Worm (Caenorhabditis elegans) whole organism, mixed stage, embryonic: ENCODE results near the gene Y5F2A.4.

Source experiments
- M03D4.4 ChIP-seq: sonication (generic microtip); optimal IDR thresholded peaks from 2 replicates; lab custom pipeline; 2017; ENCODE audit warnings: mild to moderate bottlenecking, missing genetic modification characterization, missing compliant biosample characterization
- bed-3 ChIP-seq: fragments of 200-800 bp; sonication (Bioruptor generic); optimal IDR thresholded peaks from 3 replicates; lab custom pipeline; 2018; ENCODE audit warnings: mild to moderate bottlenecking, missing genetic modification characterization, moderate library complexity, missing compliant biosample characterization
- blmp-1 ChIP-seq: fragments of 150-350 bp; optimal IDR thresholded peaks from 2 replicates; lab custom pipeline; 2014; ENCODE audit warnings: missing biosample characterization, missing genetic modification characterization
- ceh-43 ChIP-seq: fragments of 200-800 bp; sonication (Bioruptor generic); optimal IDR thresholded peaks from 2 replicates; lab custom pipeline; 2018; ENCODE audit warnings: mild to moderate bottlenecking, missing genetic modification characterization, moderate library complexity, missing compliant biosample characterization
- ces-1 ChIP-seq: fragments of 150-350 bp; optimal IDR thresholded peaks from 2 replicates; lab custom pipeline; 2014; ENCODE audit warnings: missing biosample characterization, missing genetic modification reagents, missing genetic modification characterization
- cnd-1 ChIP-seq: fragments of 200-800 bp; sonication (Bioruptor generic); optimal IDR thresholded peaks from 2 replicates; lab custom pipeline; 2018; ENCODE audit warnings: mild to moderate bottlenecking, missing genetic modification characterization, missing compliant biosample characterization
- drap-1 ChIP-seq: fragments of 200-800 bp; sonication (Bioruptor generic); optimal IDR thresholded peaks from 3 replicates; lab custom pipeline; 2018; ENCODE audit warnings: mild to moderate bottlenecking, missing genetic modification characterization, missing compliant biosample characterization
- elt-1 ChIP-seq: sonication (generic microtip); optimal IDR thresholded peaks from 2 replicates; lab custom pipeline; 2017; ENCODE audit warnings: missing genetic modification characterization, mild to moderate bottlenecking, missing compliant biosample characterization, antibody characterized with exemption, moderate library complexity, borderline replicate concordance; ENCODE audit not compliant: insufficient read depth
- elt-3 ChIP-seq: fragments of 150-350 bp; optimal IDR thresholded peaks from 2 replicates; lab custom pipeline; 2014; ENCODE audit warnings: missing biosample characterization, missing genetic modification characterization
- flh-1 ChIP-seq: fragments of 200-800 bp; sonication (Bioruptor generic); optimal IDR thresholded peaks from 2 replicates; lab custom pipeline; 2018; ENCODE audit warnings: mild to moderate bottlenecking, missing genetic modification characterization, moderate library complexity, missing compliant biosample characterization
- ham-2 ChIP-seq: fragments of 200-800 bp; sonication (Bioruptor generic); optimal IDR thresholded peaks from 2 replicates; lab custom pipeline; 2018; ENCODE audit warnings: mild to moderate bottlenecking, missing genetic modification characterization, missing compliant biosample characterization
- hlh-1 ChIP-seq: fragments of 150-350 bp; optimal IDR thresholded peaks from 2 replicates; lab custom pipeline; 2014; ENCODE audit warnings: missing biosample characterization, missing genetic modification reagents, missing genetic modification characterization
- lin-13 ChIP-seq: fragments of 150-350 bp; optimal IDR thresholded peaks from 2 replicates; lab custom pipeline; 2014; ENCODE audit warnings: missing biosample characterization, missing genetic modification characterization
- lin-32 ChIP-seq: fragments of 200-800 bp; sonication (Bioruptor generic); optimal IDR thresholded peaks from 2 replicates; lab custom pipeline; 2018; ENCODE audit warnings: mild to moderate bottlenecking, missing genetic modification characterization, missing compliant biosample characterization
- lsy-2 ChIP-seq: fragments of 150-350 bp; optimal IDR thresholded peaks from 2 replicates; lab custom pipeline; 2014; ENCODE audit warnings: missing biosample characterization, missing genetic modification characterization
- mab-5 ChIP-seq: fragments of 150-350 bp; optimal IDR thresholded peaks from 2 replicates; lab custom pipeline; 2014; ENCODE audit warnings: missing biosample characterization, missing genetic modification characterization
- mep-1 ChIP-seq: fragments of 150-350 bp; optimal IDR thresholded peaks from 2 replicates; lab custom pipeline; 2017; ENCODE audit warnings: missing biosample characterization, missing genetic modification reagents, missing genetic modification characterization, inconsistent platforms
- mls-2 ChIP-seq: sonication (generic microtip); optimal IDR thresholded peaks from 2 replicates; lab custom pipeline; 2016; ENCODE audit warnings: mild to moderate bottlenecking, missing genetic modification characterization, moderate library complexity, missing compliant biosample characterization
- nhr-12 ChIP-seq: fragments of 150-350 bp; optimal IDR thresholded peaks from 2 replicates; lab custom pipeline; 2014; ENCODE audit warnings: missing biosample characterization, missing genetic modification characterization
- nhr-2 ChIP-seq: fragments of 150-350 bp; optimal IDR thresholded peaks from 2 replicates; lab custom pipeline; 2014; ENCODE audit warnings: missing biosample characterization, missing genetic modification characterization
- nhr-237 ChIP-seq: fragments of 150-350 bp; optimal IDR thresholded peaks from 2 replicates; lab custom pipeline; 2014; ENCODE audit warnings: missing biosample characterization, missing genetic modification characterization
- nhr-28 ChIP-seq: fragments of 150-350 bp; optimal IDR thresholded peaks from 2 replicates; lab custom pipeline; 2014; ENCODE audit warnings: missing biosample characterization, missing genetic modification characterization
- nhr-76 ChIP-seq: sonication (generic microtip); optimal IDR thresholded peaks from 2 replicates; lab custom pipeline; 2017; ENCODE audit warnings: missing biosample characterization, missing genetic modification characterization
- pha-4 ChIP-seq: fragments of 150-350 bp; optimal IDR thresholded peaks from 2 replicates; lab custom pipeline; 2018; ENCODE audit warnings: missing biosample characterization, missing genetic modification reagents, missing genetic modification characterization
- sem-2 ChIP-seq: fragments of 200-800 bp; sonication (Bioruptor generic); optimal IDR thresholded peaks from 2 replicates; lab custom pipeline; 2018; ENCODE audit warnings: mild to moderate bottlenecking, missing genetic modification characterization, missing compliant biosample characterization
- snpc-4 ChIP-seq: fragments of 150-350 bp; optimal IDR thresholded peaks from 2 replicates; lab custom pipeline; 2014; ENCODE audit warnings: missing biosample characterization, missing genetic modification characterization
- sptf-1 ChIP-seq: sonication (generic microtip); optimal IDR thresholded peaks from 2 replicates; lab custom pipeline; 2017; ENCODE audit warnings: mild to moderate bottlenecking, missing genetic modification characterization, moderate library complexity, missing compliant biosample characterization
- tbx-8 ChIP-seq: fragments of 200-800 bp; sonication (Bioruptor generic); optimal IDR thresholded peaks from 2 replicates; lab custom pipeline; 2018; ENCODE audit warnings: mild to moderate bottlenecking, missing genetic modification characterization, moderate library complexity, missing compliant biosample characterization
- unc-120 ChIP-seq: sonication (generic microtip); optimal IDR thresholded peaks from 2 replicates; lab custom pipeline; 2017; ENCODE audit warnings: missing genetic modification characterization, missing compliant biosample characterization; ENCODE audit not compliant: poor library complexity, severe bottlenecking
- unc-62 ChIP-seq: fragments of 150-350 bp; optimal IDR thresholded peaks from 2 replicates; lab custom pipeline; 2014; ENCODE audit warnings: missing biosample characterization, missing genetic modification reagents, missing genetic modification characterization
- zip-8 ChIP-seq: fragments of 150-350 bp; optimal IDR thresholded peaks from 2 replicates; lab custom pipeline; 2014; ENCODE audit warnings: missing biosample characterization, missing genetic modification characterization

Gene Y5F2A.4

ce11 chrIV:11037118-11037719, 41.2 kb downstream of the Y5F2A.4 start:
- peak; percentile 40 for TF ChIP-seq ces-1 (GFP tag; lab: Kevin White, UChicago)
- no peak for TF ChIP-seq cnd-1 (tag; lab: Kevin White, UChicago)

ce11 chrIV:11036222-11036621, 42.2 kb downstream of the Y5F2A.4 start, which contains the start of gene fkb-1:
TSS of gene fkb-1 (plus strand) at chrIV:11036582.
- TF ChIP-seq ham-2 (GFP tag; lab: Kevin White, UChicago): no peak
- TF ChIP-seq elt-1 (tag; lab: Kevin White, UChicago): no peak
- peak; percentile 3 for TF ChIP-seq hlh-1 (tag; lab: Kevin White, UChicago)
- TF ChIP-seq drap-1: no peak
- TF ChIP-seq mab-5 (tag; lab: Kevin White, UChicago): no peak
- TF ChIP-seq mep-1 (tag; lab: Kevin White, UChicago): peak; percentile 5
- no peak for TF ChIP-seq sptf-1 (tag; lab: Kevin White, UChicago)
- no peak for TF ChIP-seq nhr-2 (tag; lab: Kevin White, UChicago)
- no peak for TF ChIP-seq snpc-4 (tag; lab: Kevin White, UChicago)
- TF ChIP-seq bed-3 (GFP tag; lab: Kevin White, UChicago): no peak
- no peak for TF ChIP-seq blmp-1 (tag; lab: Kevin White, UChicago)
- no peak for TF ChIP-seq mls-2 (tag; lab: Kevin White, UChicago)
- TF ChIP-seq lin-13 (tag; lab: Kevin White, UChicago): peak; percentile 80
- no peak for TF ChIP-seq lsy-2 (tag; lab: Kevin White, UChicago)
- TF ChIP-seq zip-8 (tag; lab: Kevin White, UChicago): no peak
- TF ChIP-seq unc-62: no peak
- no peak for TF ChIP-seq nhr-76 (tag; lab: Kevin White, UChicago)
- no peak for TF ChIP-seq unc-120 (tag; lab: Kevin White, UChicago)

- no peak for TF ChIP-seq unc-62
- TF ChIP-seq ceh-43 (GFP tag; lab: Kevin White, UChicago): no peak
- TF ChIP-seq pha-4 (tag; lab: Kevin White, UChicago): no peak
- TF ChIP-seq snpc-4 (tag; lab: Kevin White, UChicago): no peak
- no peak for TF ChIP-seq flh-1 (GFP tag; lab: Kevin White, UChicago)
- TF ChIP-seq blmp-1 (tag; lab: Kevin White, UChicago): no peak
- no peak for TF ChIP-seq elt-3 (tag; lab: Kevin White, UChicago)
- no peak for TF ChIP-seq nhr-237 (tag; lab: Kevin White, UChicago)
- TF ChIP-seq bed-3 (GFP tag; lab: Kevin White, UChicago): no peak
- no peak for TF ChIP-seq nhr-28 (tag; lab: Kevin White, UChicago)
- no peak for TF ChIP-seq hlh-1 (tag; lab: Kevin White, UChicago)
- TF ChIP-seq nhr-12 (tag; lab: Kevin White, UChicago): no peak
- TF ChIP-seq ces-1 (GFP tag; lab: Kevin White, UChicago): no peak
- TF ChIP-seq, all 35 proteins: peak for 0
Measured at ce11 chrIV:11032288-11032687, 46.1 kb downstream of the Y5F2A.4 start, which contains the start of gene hrg-6. TSS of gene hrg-6 (plus strand) at chrIV:11032588.

- TF ChIP-seq unc-62 (no peak), lin-32 (GFP tag; lab: Kevin White, UChicago) (no peak), bed-3 (GFP tag; lab: Kevin White, UChicago) (no peak), tbx-8 (no peak), sem-2 (GFP tag; lab: Kevin White, UChicago) (no peak), ceh-43 (GFP tag; lab: Kevin White, UChicago) (no peak), zip-8 (tag; lab: Kevin White, UChicago) (no peak), ham-2 (GFP tag; lab: Kevin White, UChicago) (no peak), flh-1 (GFP tag; lab: Kevin White, UChicago) (no peak), nhr-237 (tag; lab: Kevin White, UChicago) (no peak), lsy-2 (tag; lab: Kevin White, UChicago) (no peak), sptf-1 (tag; lab: Kevin White, UChicago) (no peak), mls-2 (tag; lab: Kevin White, UChicago) (no peak), snpc-4 (tag; lab: Kevin White, UChicago) (no peak), nhr-2 (tag; lab: Kevin White, UChicago) (no peak), ces-1 (GFP tag; lab: Kevin White, UChicago) (no peak), M03D4.4 (tag; lab: Kevin White, UChicago) (no peak)
Measured at ce11 chrIV:11031640-11032039, 46.7 kb downstream of the Y5F2A.4 start.
